Worm (Caenorhabditis elegans) whole organism, young adult: ENCODE measurements around the gene tbb-1.

Experiments used
- B0035.1 ChIP-seq: sonication (generic microtip); optimal IDR thresholded peaks from 2 replicates; lab custom pipeline; 2016; ENCODE audit warnings: missing genetic modification characterization, mild to moderate bottlenecking, missing compliant biosample characterization, missing genotype, missing genetic modification reagents
- B0336.3 ChIP-seq: fragments of 200-800 bp; sonication (Bioruptor generic); IDR thresholded peaks from 2 replicates; pipeline ENCODE4 v1.3.6; 2022; ENCODE audit warnings: missing genetic modification characterization, missing compliant biosample characterization
- C06A6.2 ChIP-seq: fragments of 200-800 bp; sonication (Bioruptor generic); conservative IDR thresholded peaks from 2 replicates; pipeline ENCODE4 v1.3.6; 2022; ENCODE audit warnings: missing genetic modification characterization, missing compliant biosample characterization
- F10E7.11 ChIP-seq: sonication (generic microtip); optimal IDR thresholded peaks from 2 replicates; lab custom pipeline; 2017; ENCODE audit warnings: mild to moderate bottlenecking, missing genetic modification characterization, moderate library complexity, missing compliant biosample characterization
- F33H1.4 ChIP-seq: fragments of 200-800 bp; sonication (Bioruptor generic); IDR thresholded peaks from 2 replicates; pipeline ENCODE4 v1.3.6; 2022; ENCODE audit warnings: missing genetic modification reagents, missing genetic modification characterization, missing compliant biosample characterization
- F57A8.1 ChIP-seq: fragments of 200-800 bp; sonication (Bioruptor generic); optimal IDR thresholded peaks from 2 replicates; lab custom pipeline; 2018; ENCODE audit warnings: mild to moderate bottlenecking, missing genetic modification characterization, moderate library complexity, missing compliant biosample characterization
- F57C9.4 ChIP-seq: sonication (generic microtip); optimal IDR thresholded peaks from 2 replicates; lab custom pipeline; 2017; ENCODE audit warnings: mild to moderate bottlenecking, missing genetic modification characterization, missing compliant biosample characterization
- K12H6.12 ChIP-seq: fragments of 200-800 bp; sonication (Bioruptor generic); optimal IDR thresholded peaks from 2 replicates; lab custom pipeline; 2018; ENCODE audit warnings: mild to moderate bottlenecking, missing genetic modification characterization, missing compliant biosample characterization
- Y53G8AR.9 ChIP-seq: fragments of 200-800 bp; sonication (Bioruptor generic); conservative IDR thresholded peaks from 2 replicates; pipeline ENCODE4 v1.3.6; 2022; ENCODE audit warnings: missing genetic modification reagents, missing genetic modification characterization, missing compliant biosample characterization
- Y67H2A.10 ChIP-seq: fragments of 200-800 bp; sonication (Bioruptor generic); conservative IDR thresholded peaks from 2 replicates; pipeline ENCODE4 v1.3.6; 2022; ENCODE audit warnings: missing genetic modification reagents, missing genetic modification characterization, missing compliant biosample characterization
- Y79H2A.3 ChIP-seq: fragments of 200-800 bp; sonication (Bioruptor generic); conservative IDR thresholded peaks from 2 replicates; pipeline ENCODE4 v1.3.6; 2022; ENCODE audit warnings: missing genetic modification reagents, missing genetic modification characterization, missing compliant biosample characterization
- akir-1 ChIP-seq: fragments of 200-800 bp; sonication (Bioruptor generic); optimal IDR thresholded peaks from 2 replicates; lab custom pipeline; 2018; ENCODE audit warnings: mild to moderate bottlenecking, missing genetic modification characterization, moderate library complexity, missing compliant biosample characterization
- aptf-2 ChIP-seq: fragments of 200-800 bp; sonication (Bioruptor generic); conservative IDR thresholded peaks from 2 replicates; pipeline ENCODE4 v1.3.6; 2022; ENCODE audit warnings: missing genetic modification reagents, missing genetic modification characterization, missing compliant biosample characterization
- athp-1 ChIP-seq: sonication (generic microtip); optimal IDR thresholded peaks from 2 replicates; lab custom pipeline; 2017; ENCODE audit warnings: mild to moderate bottlenecking, missing genetic modification characterization, missing compliant biosample characterization
- attf-5 ChIP-seq: fragments of 200-800 bp; sonication (Bioruptor generic); optimal IDR thresholded peaks from 2 replicates; lab custom pipeline; 2018; ENCODE audit warnings: mild to moderate bottlenecking, missing genetic modification characterization, missing compliant biosample characterization
- cebp-2 ChIP-seq: fragments of 200-800 bp; sonication (Bioruptor generic); IDR thresholded peaks from 2 replicates; pipeline ENCODE4 v1.3.6; 2022; ENCODE audit warnings: missing genetic modification characterization, missing compliant biosample characterization
- ceh-58 ChIP-seq: fragments of 200-800 bp; sonication (Bioruptor generic); IDR thresholded peaks from 2 replicates; pipeline ENCODE4 v1.3.6; 2022; ENCODE audit warnings: missing genetic modification characterization, missing compliant biosample characterization
- ceh-79 ChIP-seq: sonication (generic microtip); optimal IDR thresholded peaks from 2 replicates; lab custom pipeline; 2017; ENCODE audit warnings: mild to moderate bottlenecking, missing genetic modification characterization, missing compliant biosample characterization
- ceh-91 ChIP-seq: fragments of 200-800 bp; sonication (Bioruptor generic); IDR thresholded peaks from 2 replicates; pipeline ENCODE4 v1.3.6; 2022; ENCODE audit warnings: missing genetic modification reagents, missing genetic modification characterization, missing compliant biosample characterization
- chd-7 ChIP-seq: sonication (generic microtip); optimal IDR thresholded peaks from 2 replicates; lab custom pipeline; 2016; ENCODE audit warnings: mild to moderate bottlenecking, missing genetic modification characterization, moderate library complexity, missing compliant biosample characterization
- efl-1 ChIP-seq: fragments of 150-350 bp; optimal IDR thresholded peaks from 2 replicates; lab custom pipeline; 2014; ENCODE audit warnings: missing biosample characterization, missing genetic modification reagents, missing genetic modification characterization
- egl-18 ChIP-seq: fragments of 200-800 bp; sonication (Bioruptor generic); IDR thresholded peaks from 2 replicates; pipeline ENCODE4 v1.3.6; 2022; ENCODE audit warnings: missing genetic modification reagents, missing genetic modification characterization, missing compliant biosample characterization
- egl-44 ChIP-seq: fragments of 200-800 bp; sonication (Bioruptor generic); IDR thresholded peaks from 2 replicates; pipeline ENCODE4 v1.3.6; 2022; ENCODE audit warnings: missing genetic modification reagents, missing genetic modification characterization, missing compliant biosample characterization
- egrh-3 ChIP-seq: fragments of 200-800 bp; sonication (Bioruptor generic); IDR thresholded peaks from 2 replicates; pipeline ENCODE4 v1.3.6; 2022; ENCODE audit warnings: missing genetic modification reagents, missing genetic modification characterization, missing compliant biosample characterization
- ekl-4 ChIP-seq: fragments of 200-800 bp; sonication (Bioruptor generic); IDR thresholded peaks from 2 replicates; pipeline ENCODE4 v1.3.6; 2022; ENCODE audit warnings: missing genetic modification reagents, missing genetic modification characterization, missing compliant biosample characterization
- gei-17 ChIP-seq: fragments of 200-800 bp; sonication (Bioruptor generic); optimal IDR thresholded peaks from 2 replicates; lab custom pipeline; 2018; ENCODE audit warnings: mild to moderate bottlenecking, missing genetic modification characterization, missing compliant biosample characterization
- hlh-12 ChIP-seq: sonication (generic microtip); optimal IDR thresholded peaks from 2 replicates; lab custom pipeline; 2016; ENCODE audit warnings: missing genetic modification characterization, missing compliant biosample characterization
- hmg-1.2 ChIP-seq: fragments of 200-800 bp; sonication (Bioruptor generic); IDR thresholded peaks from 2 replicates; pipeline ENCODE4 v1.3.6; 2022; ENCODE audit warnings: missing genetic modification reagents, missing genetic modification characterization, missing compliant biosample characterization
- hmg-20 ChIP-seq: fragments of 200-800 bp; sonication (Bioruptor generic); IDR thresholded peaks from 2 replicates; pipeline ENCODE4 v1.3.6; 2022; ENCODE audit warnings: missing genetic modification reagents, missing genetic modification characterization, missing compliant biosample characterization
- lin-54 ChIP-seq: fragments of 200-800 bp; sonication (Bioruptor generic); optimal IDR thresholded peaks from 2 replicates; lab custom pipeline; 2018; ENCODE audit warnings: mild to moderate bottlenecking, missing genetic modification characterization, missing compliant biosample characterization
- lsy-27 ChIP-seq: sonication (generic microtip); optimal IDR thresholded peaks from 2 replicates; lab custom pipeline; 2017; ENCODE audit warnings: missing genetic modification characterization, mild to moderate bottlenecking, missing compliant biosample characterization, antibody characterized with exemption, missing genotype, borderline replicate concordance; ENCODE audit not compliant: insufficient read depth
- madf-10 ChIP-seq: sonication (generic microtip); optimal IDR thresholded peaks from 2 replicates; lab custom pipeline; 2016; ENCODE audit warnings: mild to moderate bottlenecking, missing genetic modification characterization, missing compliant biosample characterization
- madf-6 ChIP-seq: fragments of 200-800 bp; sonication (Bioruptor generic); IDR thresholded peaks from 2 replicates; pipeline ENCODE4 v1.3.6; 2022; ENCODE audit warnings: missing genetic modification reagents, missing genetic modification characterization, missing compliant biosample characterization
- mcd-1 ChIP-seq: fragments of 200-800 bp; sonication (Bioruptor generic); IDR thresholded peaks from 2 replicates; pipeline ENCODE4 v1.3.6; 2022; ENCODE audit warnings: missing genetic modification reagents, missing genetic modification characterization, missing compliant biosample characterization
- nfya-1 ChIP-seq: sonication (generic microtip); optimal IDR thresholded peaks from 2 replicates; lab custom pipeline; 2017; ENCODE audit warnings: antibody characterized with exemption, missing compliant biosample characterization, missing genetic modification characterization, borderline replicate concordance; ENCODE audit not compliant: insufficient read depth
- nfyb-1 ChIP-seq: fragments of 200-800 bp; sonication (Bioruptor generic); IDR thresholded peaks from 2 replicates; pipeline ENCODE4 v1.3.6; 2022; ENCODE audit warnings: missing genetic modification reagents, missing genetic modification characterization, missing compliant biosample characterization
- pbrm-1 ChIP-seq: fragments of 200-800 bp; sonication (Bioruptor generic); IDR thresholded peaks from 2 replicates; pipeline ENCODE4 v1.3.6; 2022; ENCODE audit warnings: missing genetic modification reagents, missing genetic modification characterization, missing compliant biosample characterization
- rcor-1 ChIP-seq: fragments of 200-800 bp; sonication (Bioruptor generic); IDR thresholded peaks from 2 replicates; pipeline ENCODE4 v1.3.6; 2022; ENCODE audit warnings: missing genetic modification reagents, missing genetic modification characterization, missing compliant biosample characterization
- sdz-38 ChIP-seq: sonication (generic microtip); optimal IDR thresholded peaks from 2 replicates; lab custom pipeline; 2016; ENCODE audit warnings: missing genotype, missing genetic modification characterization, missing compliant biosample characterization
- somi-1 ChIP-seq: fragments of 200-800 bp; sonication (Bioruptor generic); optimal IDR thresholded peaks from 2 replicates; lab custom pipeline; 2018; ENCODE audit warnings: mild to moderate bottlenecking, missing genetic modification characterization, missing compliant biosample characterization
- sptf-2 ChIP-seq: fragments of 200-800 bp; sonication (Bioruptor generic); optimal IDR thresholded peaks from 2 replicates; lab custom pipeline; 2018; ENCODE audit warnings: mild to moderate bottlenecking, missing genetic modification characterization, missing compliant biosample characterization
- unc-130 ChIP-seq: sonication (generic microtip); optimal IDR thresholded peaks from 2 replicates; lab custom pipeline; 2016; ENCODE audit warnings: missing genetic modification reagents, missing genetic modification characterization, missing compliant biosample characterization
- zfh-2 ChIP-seq: fragments of 200-800 bp; sonication (Bioruptor generic); conservative IDR thresholded peaks from 2 replicates; pipeline ENCODE4 v1.3.6; 2022; ENCODE audit warnings: missing genetic modification reagents, missing genetic modification characterization, missing compliant biosample characterization
- zim-3 ChIP-seq: sonication (generic microtip); optimal IDR thresholded peaks from 2 replicates; lab custom pipeline; 2017; ENCODE audit warnings: mild to moderate bottlenecking, missing genetic modification characterization, moderate library complexity, missing compliant biosample characterization
- ztf-22 ChIP-seq: fragments of 200-800 bp; sonication (Bioruptor generic); optimal IDR thresholded peaks from 2 replicates; lab custom pipeline; 2018; ENCODE audit warnings: mild to moderate bottlenecking, missing genetic modification characterization, moderate library complexity, missing compliant biosample characterization
- ztf-3 ChIP-seq: fragments of 200-800 bp; sonication (Bioruptor generic); optimal IDR thresholded peaks from 2 replicates; lab custom pipeline; 2018; ENCODE audit warnings: mild to moderate bottlenecking, missing genetic modification characterization, missing compliant biosample characterization

tbb-1 gene

DNA sequence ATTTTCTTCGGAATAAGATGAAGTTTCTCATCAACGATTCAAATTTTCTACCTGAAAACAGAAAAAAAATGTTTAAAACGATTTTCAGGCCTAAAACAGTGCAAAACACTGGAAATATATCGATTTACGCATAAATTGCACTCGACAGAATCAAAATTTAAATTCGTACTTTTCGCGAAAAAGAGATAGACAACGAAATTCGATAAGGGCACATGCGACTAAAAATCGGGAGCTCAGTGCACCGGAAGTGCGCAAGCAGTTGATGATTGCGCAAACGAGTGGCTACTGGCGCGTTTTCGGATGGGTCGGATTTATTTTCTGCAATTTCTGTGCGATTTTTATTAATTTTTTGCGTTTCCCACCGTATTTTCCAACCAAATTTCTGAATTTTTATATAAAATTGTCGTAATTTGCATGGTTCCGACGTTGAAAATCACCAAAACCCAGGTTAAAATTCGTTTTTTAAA lies 35.2 kb downstream of the tbb-1 start, which contains the start of the genes Y39A1A.21 and Y39A1A.22 (continued):
- TF ChIP-seq gei-17, result no peak
- TF ChIP-seq F57A8.1 (GFP tag; lab: Kevin White, UChicago), result no peak
- no peak for TF ChIP-seq B0035.1 (tag; lab: Kevin White, UChicago)
- peak; percentile 80 for TF ChIP-seq lin-54
- no peak for TF ChIP-seq ceh-79 (tag; lab: Kevin White, UChicago)
- no peak for TF ChIP-seq F10E7.11 (tag; lab: Kevin White, UChicago)
- no peak for TF ChIP-seq somi-1
- no peak for TF ChIP-seq sptf-2 (GFP tag; lab: Kevin White, UChicago)
- TF ChIP-seq pbrm-1, result peak; percentile 74
- TF ChIP-seq nfya-1 (tag; lab: Kevin White, UChicago), result no peak
- no peak for TF ChIP-seq Y67H2A.10
- TF ChIP-seq efl-1 (GFP tag; lab: Kevin White, UChicago), result peak; percentile 28
- TF ChIP-seq egl-18 (GFP tag; lab: Robert Waterston, UW), result no peak
- peak; percentile 65; the same call in 1 of the 2 replicates for TF ChIP-seq egl-44 (GFP tag; lab: Robert Waterston, UW)
- TF ChIP-seq, all 124 proteins: peak for 53

DNA sequence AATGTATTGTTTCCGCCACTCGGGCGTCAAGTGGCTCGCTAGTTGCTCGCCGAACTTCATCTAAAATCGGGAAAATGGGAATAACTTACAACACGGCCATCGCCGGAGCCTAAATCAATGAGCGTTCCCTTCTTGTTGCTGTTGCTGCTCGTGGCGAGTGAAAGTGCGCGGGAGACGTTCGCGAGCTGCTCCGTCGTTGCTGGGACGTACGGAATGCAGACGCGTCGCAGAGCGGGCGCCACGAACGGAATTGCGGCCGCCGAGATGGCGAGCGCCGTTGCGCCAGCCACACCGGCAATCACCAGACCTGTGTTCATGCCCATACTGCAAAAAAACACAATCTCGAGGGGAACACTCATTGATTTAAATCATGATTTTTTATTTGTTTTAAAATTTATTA lies 35.8 kb downstream of the tbb-1 start:
- TF ChIP-seq athp-1 (tag; lab: Kevin White, UChicago) (peak; percentile 3), Y53G8AR.9 (GFP tag; lab: Robert Waterston, UW) (no peak), B0336.3 (peak; percentile 6; the same call in 1 of the 2 replicates), hmg-1.2 (GFP tag; lab: Robert Waterston, UW) (0 out of 2 replicates have a peak, but pooled peaks have one; percentile 31), ztf-3 (no peak), F57A8.1 (GFP tag; lab: Kevin White, UChicago) (no peak), F57C9.4 (tag; lab: Kevin White, UChicago) (no peak), ceh-91 (GFP tag; lab: Robert Waterston, UW) (0 out of 2 replicates have a peak, but pooled peaks have one; percentile 26), mcd-1 (GFP tag; lab: Robert Waterston, UW) (peak; percentile 23; the same call in 1 of the 2 replicates), nfyb-1 (GFP tag; lab: Robert Waterston, UW) (peak; percentile 20; the same call in 1 of the 2 replicates), zfh-2 (peak; percentile 84), C06A6.2 (peak; percentile 30; the same call in 1 of the 2 replicates), ztf-22 (GFP tag; lab: Kevin White, UChicago) (no peak), aptf-2 (GFP tag; lab: Robert Waterston, UW) (0 out of 2 replicates have a peak, but pooled peaks have one; percentile 16), Y79H2A.3 (no peak), cebp-2 (GFP tag; lab: Robert Waterston, UW) (0 out of 2 replicates have a peak, but pooled peaks have one; percentile 43), K12H6.12 (tag; lab: Kevin White, UChicago) (no peak), F33H1.4 (GFP tag; lab: Robert Waterston, UW) (no peak), egrh-3 (GFP tag; lab: Robert Waterston, UW) (peak; percentile 88), sdz-38 (tag; lab: Kevin White, UChicago) (no peak), madf-6 (GFP tag; lab: Robert Waterston, UW) (peak; percentile 21; the same call in 1 of the 2 replicates), hmg-20 (GFP tag; lab: Robert Waterston, UW) (no peak), F10E7.11 (tag; lab: Kevin White, UChicago) (no peak), sptf-2 (GFP tag; lab: Kevin White, UChicago) (no peak), lsy-27 (no peak)

DNA sequence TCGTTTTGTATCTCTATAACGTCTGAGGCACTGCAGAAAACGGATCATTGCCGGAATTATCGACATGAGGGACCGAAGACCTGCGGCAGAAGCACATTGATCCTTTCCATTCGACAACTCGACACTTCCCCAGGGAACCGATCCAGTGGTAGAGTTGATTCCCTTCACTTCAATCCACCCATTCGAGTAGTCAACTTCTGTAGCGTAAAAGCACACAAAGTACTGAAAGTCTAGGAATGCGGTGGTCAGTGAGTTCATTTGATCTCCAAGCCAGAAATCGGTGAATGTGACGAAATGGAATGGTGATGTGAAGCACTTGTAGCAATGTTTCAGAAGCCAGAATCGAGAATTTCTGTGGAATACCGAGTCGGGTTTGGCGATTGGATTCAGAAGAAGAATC lies 37.7 kb downstream of the tbb-1 start:
- TF ChIP-seq attf-5, result no peak
- no peak for TF ChIP-seq akir-1
- TF ChIP-seq unc-130 (GFP tag; lab: Kevin White, UChicago), result no peak
- no peak for TF ChIP-seq K12H6.12 (tag; lab: Kevin White, UChicago)
- TF ChIP-seq F57C9.4 (tag; lab: Kevin White, UChicago), result no peak
- no peak for TF ChIP-seq madf-10 (tag; lab: Kevin White, UChicago)
- no peak for TF ChIP-seq chd-7
- TF ChIP-seq athp-1 (tag; lab: Kevin White, UChicago), result no peak
- no peak for TF ChIP-seq lsy-27
- no peak for TF ChIP-seq ceh-58
- no peak for TF ChIP-seq ztf-22 (GFP tag; lab: Kevin White, UChicago)
- no peak for TF ChIP-seq rcor-1 (GFP tag; lab: Robert Waterston, UW)
- TF ChIP-seq ceh-91 (GFP tag; lab: Robert Waterston, UW), result no peak
- TF ChIP-seq zim-3 (tag; lab: Kevin White, UChicago), result no peak
- TF ChIP-seq hlh-12 (tag; lab: Kevin White, UChicago), result no peak
- no peak for TF ChIP-seq ekl-4 (GFP tag; lab: Robert Waterston, UW)
